Fruit fly (Drosophila melanogaster): Measurements from ENCODE around the gene CG32055.

dm6 chr3L:10226055-10226454 is 6.1 kb upstream of the CG32055 start:
- TF ChIP-seq psq (optimal IDR thresholded peaks at IDR 0.05) (no peak), usp (GFP tag; optimal IDR thresholded peaks at IDR 0.05) (no peak), CG8478 (optimal IDR thresholded peaks at IDR 0.05) (no peak), pan (optimal IDR thresholded peaks at IDR 0.05) (no peak), Dll (optimal IDR thresholded peaks at IDR 0.05) (no peak)
